Worm (Caenorhabditis elegans): Measurements from ENCODE around the gene T06A1.5.

Gene T06A1.5

DNA sequence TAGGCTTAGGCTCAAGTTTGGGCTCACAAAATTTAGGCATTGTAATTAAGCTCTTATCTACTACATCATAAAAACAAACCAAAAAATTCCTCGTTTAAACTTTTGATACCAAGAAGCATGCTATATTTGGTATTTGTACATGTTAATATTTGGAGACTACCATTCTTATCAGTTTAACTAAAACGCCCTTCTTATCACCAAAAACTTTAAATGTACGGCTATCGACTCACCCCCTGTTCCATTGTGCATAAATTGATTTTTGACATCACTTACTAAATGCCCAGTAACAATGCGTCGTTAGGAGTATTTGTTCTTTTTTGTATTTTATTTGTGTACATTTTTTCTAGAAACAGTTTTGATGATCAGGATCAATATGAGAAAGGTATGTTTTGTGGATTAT lies at the start of gene T06A1.5:
Gene T06A1.5, plus strand, starts transcription at position 209 of the 400 bp plus-strand sequence.
- TF ChIP-seq B0310.2 (tag; optimal IDR thresholded peaks at IDR 0.05) (no peak), tbx-37 (GFP tag; conservative IDR thresholded peaks at IDR 0.05) (no peak)

DNA sequence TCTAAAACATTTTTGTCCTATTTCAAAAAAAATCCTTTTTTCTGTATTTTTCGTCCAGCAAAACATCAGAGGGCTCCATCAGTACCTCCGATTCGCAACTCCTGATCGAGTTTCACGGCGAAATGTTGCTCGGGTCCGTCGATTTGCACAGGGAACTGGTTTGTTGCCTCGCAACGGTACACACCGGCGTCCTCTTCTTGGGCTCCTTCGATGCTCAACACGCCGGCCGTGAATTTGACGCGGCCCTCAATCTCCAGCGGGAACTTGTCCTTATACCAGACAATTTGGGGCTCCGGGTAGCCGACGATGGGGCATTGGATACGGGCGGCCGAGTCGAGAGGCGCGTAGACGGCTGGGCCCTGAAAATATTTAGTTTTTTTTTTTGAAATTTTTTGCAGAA lies 49.0 kb upstream of the T06A1.5 start:
- TF ChIP-seq hmg-4 (GFP tag; optimal IDR thresholded peaks at IDR 0.05) (no peak), tbx-37 (GFP tag; conservative IDR thresholded peaks at IDR 0.05) (no peak), hnd-1 (tag; optimal IDR thresholded peaks at IDR 0.05) (no peak), aly-1 (tag; optimal IDR thresholded peaks at IDR 0.05) (no peak), ama-1 (optimal IDR thresholded peaks at IDR 0.05) (no peak), sea-1 (GFP tag; conservative IDR thresholded peaks at IDR 0.05) (no peak)

- TF ChIP-seq hmbx-1 (tag; optimal IDR thresholded peaks at IDR 0.05) (no peak), F13C5.2 (tag; optimal IDR thresholded peaks at IDR 0.05) (no peak), B0310.2 (tag; optimal IDR thresholded peaks at IDR 0.05) (no peak), tbx-11 (GFP tag; IDR thresholded peaks at IDR 0.05) (no peak), flt-1 (GFP tag; IDR thresholded peaks at IDR 0.05) (no peak), aly-1 (tag; optimal IDR thresholded peaks at IDR 0.05) (no peak), ceh-13 (GFP tag; optimal IDR thresholded peaks at IDR 0.05) (no peak), scrt-1 (GFP tag; IDR thresholded peaks at IDR 0.05) (no peak), ama-1 (optimal IDR thresholded peaks at IDR 0.05) (no peak), tbx-37 (GFP tag; conservative IDR thresholded peaks at IDR 0.05) (no peak), hnd-1 (tag; optimal IDR thresholded peaks at IDR 0.05) (no peak), hmg-4 (GFP tag; optimal IDR thresholded peaks at IDR 0.05) (no peak), ets-7 (tag; optimal IDR thresholded peaks at IDR 0.05) (no peak), tra-4 (tag; optimal IDR thresholded peaks at IDR 0.05) (no peak), sea-1 (GFP tag; conservative IDR thresholded peaks at IDR 0.05) (no peak), ceh-36 (tag; optimal IDR thresholded peaks at IDR 0.05) (no peak), pes-1 (GFP tag; IDR thresholded peaks at IDR 0.05) (no peak)
Measured at ce11 chrV:1883131-1883530, 43.9 kb upstream of the T06A1.5 start.

ce11 chrV:1886997-1887396 lies 40.0 kb upstream of the T06A1.5 start:
- no peak for TF ChIP-seq hmbx-1 (tag; optimal IDR thresholded peaks at IDR 0.05)
- TF ChIP-seq hnd-1 (tag; optimal IDR thresholded peaks at IDR 0.05) = no peak
- no peak for TF ChIP-seq ets-7 (tag; optimal IDR thresholded peaks at IDR 0.05)
- TF ChIP-seq B0310.2 (tag; optimal IDR thresholded peaks at IDR 0.05) = no peak
- no peak for TF ChIP-seq tbx-37 (GFP tag; conservative IDR thresholded peaks at IDR 0.05)
- no peak for TF ChIP-seq hmg-4 (GFP tag; optimal IDR thresholded peaks at IDR 0.05)

DNA sequence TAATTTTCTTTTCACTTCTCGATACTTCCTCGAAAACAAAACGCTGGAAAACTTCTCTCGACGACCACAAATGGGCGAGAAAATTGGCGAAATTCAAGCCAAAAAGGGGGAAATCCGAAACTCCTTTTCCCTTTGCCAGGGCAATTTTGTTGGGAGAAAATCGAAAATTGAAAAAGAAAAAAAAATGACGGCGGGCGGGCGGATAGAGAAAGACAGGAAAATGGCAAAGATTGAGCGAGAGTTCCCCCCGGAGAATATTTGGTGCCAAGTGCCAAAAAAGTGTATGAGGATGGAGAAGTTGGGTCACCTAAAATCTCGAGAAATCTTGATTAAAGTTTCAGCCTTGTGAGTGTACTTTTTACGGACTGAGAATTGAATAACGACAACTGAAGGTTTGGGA lies 38.7 kb upstream of the T06A1.5 start:
- TF ChIP-seq flt-1 (GFP tag; IDR thresholded peaks at IDR 0.05) = no peak
- no peak for TF ChIP-seq F13C5.2 (tag; optimal IDR thresholded peaks at IDR 0.05)
- no peak for TF ChIP-seq hmbx-1 (tag; optimal IDR thresholded peaks at IDR 0.05)
- no peak for TF ChIP-seq ceh-13 (GFP tag; optimal IDR thresholded peaks at IDR 0.05)
- TF ChIP-seq hnd-1 (tag; optimal IDR thresholded peaks at IDR 0.05) = no peak
- no peak for TF ChIP-seq hmg-4 (GFP tag; optimal IDR thresholded peaks at IDR 0.05)
- no peak for TF ChIP-seq ama-1 (optimal IDR thresholded peaks at IDR 0.05)
- no peak for TF ChIP-seq tra-4 (tag; optimal IDR thresholded peaks at IDR 0.05)
- no peak for TF ChIP-seq pes-1 (GFP tag; IDR thresholded peaks at IDR 0.05)

- TF ChIP-seq B0310.2 (tag; optimal IDR thresholded peaks at IDR 0.05) (no peak), tbx-37 (GFP tag; conservative IDR thresholded peaks at IDR 0.05) (no peak), ets-7 (tag; optimal IDR thresholded peaks at IDR 0.05) (no peak), scrt-1 (GFP tag; IDR thresholded peaks at IDR 0.05) (no peak), ceh-13 (GFP tag; optimal IDR thresholded peaks at IDR 0.05) (no peak), hmg-4 (GFP tag; optimal IDR thresholded peaks at IDR 0.05) (no peak), flt-1 (GFP tag; IDR thresholded peaks at IDR 0.05) (no peak), F13C5.2 (tag; optimal IDR thresholded peaks at IDR 0.05) (no peak), tbx-11 (GFP tag; IDR thresholded peaks at IDR 0.05) (no peak), aly-1 (tag; optimal IDR thresholded peaks at IDR 0.05) (no peak), ceh-36 (tag; optimal IDR thresholded peaks at IDR 0.05) (no peak), pes-1 (GFP tag; IDR thresholded peaks at IDR 0.05) (no peak), ama-1 (optimal IDR thresholded peaks at IDR 0.05) (no peak), tra-4 (tag; optimal IDR thresholded peaks at IDR 0.05) (no peak), hnd-1 (tag; optimal IDR thresholded peaks at IDR 0.05) (no peak)
Measured at ce11 chrV:1889996-1890395, 37.0 kb upstream of the T06A1.5 start.

DNA sequence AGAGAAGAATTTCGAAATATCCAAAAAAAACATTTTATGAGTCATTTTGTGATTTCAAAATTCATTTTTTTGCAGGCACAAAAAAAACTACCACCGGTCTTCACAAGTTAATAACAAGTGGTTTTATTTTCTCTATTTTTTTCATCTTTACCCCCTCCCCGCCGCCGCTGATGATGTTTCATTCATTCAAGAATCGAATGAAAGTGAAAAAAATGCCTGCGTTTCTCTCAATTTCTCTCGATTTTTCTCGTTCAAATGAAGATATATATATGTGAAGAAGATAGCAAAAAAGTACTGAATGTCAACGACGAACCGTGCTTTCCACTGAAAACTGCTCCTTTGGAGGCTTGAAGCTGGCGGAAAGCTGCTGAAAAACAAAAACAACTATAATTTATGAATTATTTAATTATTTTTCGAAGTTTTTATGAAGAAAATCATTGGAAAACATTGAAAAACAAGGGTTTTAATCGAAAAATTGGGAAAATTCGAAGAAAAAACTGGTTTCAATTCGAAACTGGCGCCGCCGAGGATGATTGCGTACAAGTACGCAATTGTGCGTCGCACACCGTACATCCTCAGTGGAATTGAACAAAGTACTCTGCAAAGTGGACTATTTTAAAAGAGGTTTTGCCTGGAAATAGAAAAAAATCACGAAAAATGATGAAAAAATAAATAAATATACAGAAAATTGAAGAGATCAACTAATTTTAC lies 34.3 kb upstream of the T06A1.5 start, which contains the start of gene zig-11:
Gene zig-11, minus strand, starts transcription at position 373 of the 711 bp plus-strand sequence.
- TF ChIP-seq ama-1 (optimal IDR thresholded peaks at IDR 0.05) (no peak), aly-1 (tag; optimal IDR thresholded peaks at IDR 0.05) (no peak), hmbx-1 (tag; optimal IDR thresholded peaks at IDR 0.05) (no peak), hnd-1 (tag; optimal IDR thresholded peaks at IDR 0.05) (no peak), sea-1 (GFP tag; conservative IDR thresholded peaks at IDR 0.05) (no peak), tbx-37 (GFP tag; conservative IDR thresholded peaks at IDR 0.05) (no peak), scrt-1 (GFP tag; IDR thresholded peaks at IDR 0.05) (no peak), ets-7 (tag; optimal IDR thresholded peaks at IDR 0.05) (no peak), tra-4 (tag; optimal IDR thresholded peaks at IDR 0.05) (no peak), F13C5.2 (tag; optimal IDR thresholded peaks at IDR 0.05) (no peak), B0310.2 (tag; optimal IDR thresholded peaks at IDR 0.05) (no peak), hmg-4 (GFP tag; optimal IDR thresholded peaks at IDR 0.05) (no peak), tbx-11 (GFP tag; IDR thresholded peaks at IDR 0.05) (no peak), ceh-13 (GFP tag; optimal IDR thresholded peaks at IDR 0.05) (no peak), pes-1 (GFP tag; IDR thresholded peaks at IDR 0.05) (no peak), ceh-36 (tag; optimal IDR thresholded peaks at IDR 0.05) (no peak), flt-1 (GFP tag; IDR thresholded peaks at IDR 0.05) (no peak)

DNA sequence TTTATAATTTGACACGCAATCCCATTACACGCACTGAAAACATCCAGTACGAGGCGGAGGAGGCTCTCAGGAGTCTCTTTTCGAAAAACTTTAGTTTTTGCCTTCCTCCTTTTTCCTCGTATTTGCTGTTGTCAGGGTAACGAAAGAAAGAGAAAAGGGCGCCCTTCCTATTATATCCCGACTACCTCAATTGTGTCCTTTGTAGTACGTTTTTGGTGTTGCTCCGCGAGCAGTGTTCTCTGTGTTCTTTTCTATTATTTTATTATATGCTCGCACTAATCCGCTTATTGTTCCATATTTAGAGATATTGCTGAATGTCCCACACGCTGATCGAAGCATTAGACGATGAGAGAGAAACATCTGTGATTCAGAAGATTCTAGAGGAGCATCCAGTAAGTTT lies 31.5 kb upstream of the T06A1.5 start, which contains the start of gene nphp-2:
Gene nphp-2, plus strand, starts transcription at position 301 of the 400 bp plus-strand sequence.
- TF ChIP-seq tbx-37 (GFP tag; conservative IDR thresholded peaks at IDR 0.05) = no peak
- no peak for TF ChIP-seq hmg-4 (GFP tag; optimal IDR thresholded peaks at IDR 0.05)
- TF ChIP-seq hnd-1 (tag; optimal IDR thresholded peaks at IDR 0.05) = no peak
- TF ChIP-seq aly-1 (tag; optimal IDR thresholded peaks at IDR 0.05) = no peak
- no peak for TF ChIP-seq tbx-11 (GFP tag; IDR thresholded peaks at IDR 0.05)
- TF ChIP-seq ama-1 (optimal IDR thresholded peaks at IDR 0.05) = no peak
- TF ChIP-seq sea-1 (GFP tag; conservative IDR thresholded peaks at IDR 0.05) = no peak
- TF ChIP-seq pes-1 (GFP tag; IDR thresholded peaks at IDR 0.05) = no peak
- TF ChIP-seq hmbx-1 (tag; optimal IDR thresholded peaks at IDR 0.05) = no peak
- no peak for TF ChIP-seq ceh-13 (GFP tag; optimal IDR thresholded peaks at IDR 0.05)
- no peak for TF ChIP-seq B0310.2 (tag; optimal IDR thresholded peaks at IDR 0.05)
- no peak for TF ChIP-seq flt-1 (GFP tag; IDR thresholded peaks at IDR 0.05)
- no peak for TF ChIP-seq ets-7 (tag; optimal IDR thresholded peaks at IDR 0.05)
- TF ChIP-seq F13C5.2 (tag; optimal IDR thresholded peaks at IDR 0.05) = no peak
- TF ChIP-seq scrt-1 (GFP tag; IDR thresholded peaks at IDR 0.05) = no peak
- no peak for TF ChIP-seq ceh-36 (tag; optimal IDR thresholded peaks at IDR 0.05)
- no peak for TF ChIP-seq tra-4 (tag; optimal IDR thresholded peaks at IDR 0.05)

All from whole organism, early embryonic.